Worm (Caenorhabditis elegans) whole organism, L4 larva: ENCODE data around the gene C16H3.3.

Experiments used
- F26F4.8 ChIP-seq: fragments of 200-800 bp; sonication (Bioruptor generic); conservative IDR thresholded peaks from 2 replicates; pipeline ENCODE4 v1.3.6; 2022; ENCODE audit warnings: missing genetic modification characterization, missing compliant biosample characterization
- F37D6.2 ChIP-seq: sonication (generic microtip); optimal IDR thresholded peaks from 2 replicates; lab custom pipeline; 2016; ENCODE audit warnings: mild to moderate bottlenecking, missing genetic modification characterization, missing compliant biosample characterization
- Y105C5A.15 ChIP-seq: fragments of 200-800 bp; sonication (Bioruptor generic); IDR thresholded peaks from 2 replicates; pipeline ENCODE4 v1.3.6; 2022; ENCODE audit warnings: missing genetic modification characterization, missing compliant biosample characterization
- Y75B8A.6 ChIP-seq: fragments of 200-800 bp; sonication (Bioruptor generic); IDR thresholded peaks from 2 replicates; pipeline ENCODE4 v1.3.6; 2022; ENCODE audit warnings: missing genetic modification reagents, missing genetic modification characterization, missing compliant biosample characterization
- ZK546.5 ChIP-seq, 2 experiments: sonication (generic microtip); optimal IDR thresholded peaks; 2 replicates each; lab custom pipeline; 2017; ENCODE audit warnings: missing biosample characterization in 2 of 2, missing genetic modification characterization in 2 of 2
- aha-1 ChIP-seq: fragments of 150-350 bp; peaks from one replicate; lab custom pipeline; 2014; ENCODE audit warnings: missing biosample characterization, missing genetic modification characterization
- aly-2 ChIP-seq: sonication (generic microtip); optimal IDR thresholded peaks from 2 replicates; lab custom pipeline; 2018; ENCODE audit warnings: missing biosample characterization, missing genetic modification characterization
- ceh-28 ChIP-seq: fragments of 150-350 bp; optimal IDR thresholded peaks from 2 replicates; lab custom pipeline; 2014; ENCODE audit warnings: missing biosample characterization, missing genetic modification reagents, missing genetic modification characterization
- ceh-32 ChIP-seq: sonication (generic microtip); optimal IDR thresholded peaks from 2 replicates; lab custom pipeline; 2016; ENCODE audit warnings: mild to moderate bottlenecking, missing genetic modification characterization, missing compliant biosample characterization; ENCODE audit not compliant: poor library complexity
- ceh-82 ChIP-seq: sonication (generic microtip); optimal IDR thresholded peaks from 2 replicates; lab custom pipeline; 2017; ENCODE audit warnings: missing biosample characterization, missing genetic modification characterization
- ces-1 ChIP-seq: fragments of 150-350 bp; sonication (generic microtip); optimal IDR thresholded peaks from 4 replicates; lab custom pipeline; 2014; ENCODE audit warnings: missing biosample characterization, missing genetic modification reagents, missing genetic modification characterization
- daf-19 ChIP-seq: fragments of 200-800 bp; sonication (Bioruptor generic); conservative IDR thresholded peaks from 2 replicates; pipeline ENCODE4 v1.3.6; 2022; ENCODE audit warnings: missing genetic modification characterization, missing compliant biosample characterization
- dmd-8 ChIP-seq: fragments of 200-800 bp; sonication (Bioruptor generic); IDR thresholded peaks from 2 replicates; pipeline ENCODE4 v1.3.6; 2022; ENCODE audit warnings: missing genetic modification characterization, missing compliant biosample characterization
- dpl-1 ChIP-seq: fragments of 150-350 bp; optimal IDR thresholded peaks from 2 replicates; lab custom pipeline; 2014; ENCODE audit warnings: missing biosample characterization, missing genetic modification reagents, missing genetic modification characterization
- gei-8 ChIP-seq: fragments of 200-800 bp; sonication (Bioruptor generic); optimal IDR thresholded peaks from 2 replicates; lab custom pipeline; 2018; ENCODE audit warnings: mild to moderate bottlenecking, missing genetic modification characterization, missing compliant biosample characterization
- hlh-11 ChIP-seq: fragments of 200-800 bp; sonication (Bioruptor generic); optimal IDR thresholded peaks from 2 replicates; lab custom pipeline; 2018; ENCODE audit warnings: mild to moderate bottlenecking, missing genetic modification characterization, missing compliant biosample characterization
- hlh-30 ChIP-seq: sonication (generic microtip); optimal IDR thresholded peaks from 2 replicates; lab custom pipeline; 2017; ENCODE audit warnings: antibody characterized with exemption, mild to moderate bottlenecking, missing genetic modification characterization, missing compliant biosample characterization; ENCODE audit not compliant: insufficient read depth
- hmg-1.1 ChIP-seq: fragments of 200-800 bp; sonication (Bioruptor generic); IDR thresholded peaks from 2 replicates; pipeline ENCODE4 v1.3.6; 2022; ENCODE audit warnings: missing genetic modification reagents, missing genetic modification characterization, missing compliant biosample characterization
- lin-13 ChIP-seq: fragments of 150-350 bp; optimal IDR thresholded peaks from 2 replicates; lab custom pipeline; 2014; ENCODE audit warnings: missing biosample characterization, missing genetic modification reagents, missing genetic modification characterization
- nhr-25 ChIP-seq: sonication (generic microtip); optimal IDR thresholded peaks from 2 replicates; lab custom pipeline; 2017; ENCODE audit warnings: missing genetic modification characterization, mild to moderate bottlenecking, missing compliant biosample characterization, antibody characterized with exemption, moderate library complexity, borderline replicate concordance; ENCODE audit not compliant: insufficient read depth
- nhr-48 ChIP-seq: sonication (generic microtip); optimal IDR thresholded peaks from 2 replicates; lab custom pipeline; 2016; ENCODE audit warnings: mild to moderate bottlenecking, missing genetic modification characterization, missing compliant biosample characterization
- nhr-6 ChIP-seq: fragments of 150-350 bp; optimal IDR thresholded peaks from 2 replicates; lab custom pipeline; 2014; ENCODE audit warnings: missing biosample characterization, missing genetic modification characterization
- nhr-76 ChIP-seq: fragments of 150-350 bp; optimal IDR thresholded peaks from 2 replicates; lab custom pipeline; 2014; ENCODE audit warnings: missing biosample characterization, missing genetic modification characterization
- pqm-1 ChIP-seq: sonication (generic microtip); optimal IDR thresholded peaks from 2 replicates; lab custom pipeline; 2017; ENCODE audit warnings: missing biosample characterization, missing genetic modification characterization
- set-16 ChIP-seq: fragments of 200-800 bp; sonication (Bioruptor generic); IDR thresholded peaks from 2 replicates; pipeline ENCODE4 v1.3.6; 2022; ENCODE audit warnings: missing genetic modification reagents, missing genetic modification characterization, missing compliant biosample characterization
- unc-62 ChIP-seq, 3 experiments: fragments of 150-350 bp in 1 of 3; sonication (generic microtip); optimal IDR thresholded peaks in 2 of 3; peaks in 1 of 3; 1 replicate in 1 of 3; 2 replicates in 2 of 3; lab custom pipeline; 2014 to 2017; ENCODE audit warnings: missing biosample characterization in 3 of 3, missing genetic modification characterization in 3 of 3, missing genetic modification reagents in 3 of 3, missing genotype in 1 of 3
- vab-7 ChIP-seq: fragments of 200-800 bp; sonication (Bioruptor generic); IDR thresholded peaks from 2 replicates; pipeline ENCODE4 v1.3.6; 2022; ENCODE audit warnings: missing genetic modification reagents, missing genetic modification characterization, missing compliant biosample characterization
- zip-11 ChIP-seq: fragments of 200-800 bp; sonication (Bioruptor generic); IDR thresholded peaks from 2 replicates; pipeline ENCODE4 v1.3.6; 2022; ENCODE audit warnings: missing genetic modification characterization, missing compliant biosample characterization
- ztf-7 ChIP-seq: fragments of 150-350 bp; optimal IDR thresholded peaks from 2 replicates; lab custom pipeline; 2014; ENCODE audit warnings: missing biosample characterization, missing genetic modification characterization

Gene C16H3.3

DNA sequence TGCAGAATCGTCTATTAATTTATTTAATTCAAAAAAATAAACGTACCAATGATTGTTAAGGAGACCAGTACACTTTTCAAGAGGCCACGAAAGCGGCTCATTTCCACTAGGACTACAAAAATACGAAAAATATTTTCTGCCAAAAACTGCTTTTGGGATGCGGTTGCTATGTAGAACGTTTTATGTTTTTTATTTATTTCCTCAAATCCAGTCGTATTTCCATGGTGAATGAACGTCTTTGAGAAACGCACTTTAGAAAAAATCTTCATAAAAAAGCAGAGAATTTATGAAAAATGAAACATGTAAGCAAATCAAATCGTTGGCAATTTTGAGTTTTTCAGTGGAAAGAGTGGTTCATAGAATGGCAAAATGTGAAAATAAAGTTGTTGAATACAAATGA is 42.5 kb downstream of the C16H3.3 start, which contains the start of gene F39B3.7:
TSS of gene F39B3.7 (minus strand) at position 101 of the 400 bp plus-strand sequence.
- TF ChIP-seq zip-11 (GFP tag; lab: Robert Waterston, UW) (no peak), lin-13 (GFP tag; lab: Kevin White, UChicago) (no peak), nhr-6 (tag; lab: Kevin White, UChicago) (no peak), gei-8 (no peak), F26F4.8 (GFP tag; lab: Robert Waterston, UW) (no peak)

DNA sequence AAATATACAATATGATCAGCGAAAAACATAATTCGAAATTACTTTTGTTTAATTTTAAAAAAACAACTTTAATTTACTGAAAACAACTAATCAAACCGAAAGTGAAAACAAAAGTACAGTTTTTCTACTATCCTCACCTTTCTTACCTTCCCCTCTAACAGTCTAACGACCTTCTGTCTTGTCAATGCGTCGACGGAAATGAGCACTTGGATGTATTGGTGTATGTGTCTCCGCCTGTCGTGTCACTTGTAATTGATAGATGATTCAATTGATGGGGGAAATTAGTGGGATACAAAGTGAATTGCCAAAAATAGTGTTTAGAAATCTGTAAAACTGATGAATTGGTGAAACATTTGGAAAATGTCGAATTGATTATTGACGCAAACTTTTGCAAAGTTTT is 46.4 kb downstream of the C16H3.3 start, which contains the start of gene F31A3.5:
TSS of gene F31A3.5 (minus strand) at position 200 of the 400 bp plus-strand sequence.
- no peak for TF ChIP-seq daf-19 (GFP tag; lab: Robert Waterston, UW)

DNA sequence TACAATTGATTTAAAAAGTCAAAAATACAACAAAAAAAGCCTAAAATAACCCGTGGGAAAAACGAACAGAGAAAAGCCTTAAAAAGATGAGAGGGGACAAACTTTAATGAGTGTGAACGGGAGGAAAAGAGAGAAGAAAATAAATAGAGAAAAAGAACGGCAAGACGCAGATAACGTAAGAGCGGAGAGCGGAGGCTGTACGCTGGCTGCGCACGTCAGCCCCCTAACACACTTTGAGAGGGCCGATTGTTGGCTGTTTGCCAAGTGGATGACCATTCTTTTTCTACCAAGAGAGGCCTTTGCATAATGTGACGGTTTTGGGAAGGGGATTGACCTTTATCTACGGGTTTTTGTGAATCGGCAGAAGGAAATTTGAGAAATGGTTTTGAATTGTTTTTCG is 47.7 kb downstream of the C16H3.3 start:
- TF ChIP-seq ceh-32 (tag; lab: Kevin White, UChicago) (no peak), vab-7 (no peak), aha-1 (tag; lab: Kevin White, UChicago) (peak; percentile 16), hmg-1.1 (peak; percentile 32; the same call in 1 of the 2 replicates), dpl-1 (GFP tag; lab: Kevin White, UChicago) (no peak), ces-1 (GFP tag; lab: Kevin White, UChicago) (no peak), hlh-30 (tag; lab: Kevin White, UChicago) (no peak), nhr-48 (tag; lab: Kevin White, UChicago) (no peak), pqm-1 (tag; lab: Kevin White, UChicago) (no peak), F37D6.2 (tag; lab: Kevin White, UChicago) (no peak), zip-11 (GFP tag; lab: Robert Waterston, UW) (no peak), ztf-7 (tag; lab: Kevin White, UChicago) (no peak)
- TF ChIP-seq, all 104 proteins: peak for 2

- TF ChIP-seq ZK546.5 (tag; optimal IDR thresholded peaks at IDR 0.05; lab: Kevin White, UChicago): no peak
- peak; percentile 11; the same call in 1 of the 2 replicates for TF ChIP-seq set-16 (GFP tag; lab: Robert Waterston, UW)
- no peak for TF ChIP-seq ceh-82
- peak; percentile 88 for TF ChIP-seq aha-1 (tag; lab: Kevin White, UChicago)
- no peak for TF ChIP-seq Y105C5A.15 (GFP tag; lab: Robert Waterston, UW)
- no peak for TF ChIP-seq hlh-11 (tag; lab: Kevin White, UChicago)
- TF ChIP-seq unc-62 (GFP tag; optimal IDR thresholded peaks at IDR 0.05 in 1 of 2; lab: Kevin White, UChicago): peak in 1 of 2 experiments; percentile 39
- no peak for TF ChIP-seq unc-62 (tag; optimal IDR thresholded peaks at IDR 0.05; lab: Kevin White, UChicago)
- no peak for TF ChIP-seq dmd-8 (GFP tag; lab: Robert Waterston, UW)
- no peak for TF ChIP-seq nhr-76 (tag; lab: Kevin White, UChicago)
- no peak for TF ChIP-seq hmg-1.1
- TF ChIP-seq vab-7: no peak
- no peak for TF ChIP-seq ceh-28 (tag; lab: Kevin White, UChicago)
- no peak for TF ChIP-seq nhr-25 (tag; lab: Kevin White, UChicago)
- TF ChIP-seq Y75B8A.6 (GFP tag; lab: Robert Waterston, UW): no peak
- no peak for TF ChIP-seq aly-2 (tag; lab: Kevin White, UChicago)
Observed at ce11 chrX:17553772-17554171, 56.1 kb downstream of the C16H3.3 start.
